Fruit fly (Drosophila melanogaster) whole organism, embryonic: Measurements from ENCODE around the gene Desat1.

Experiments used
- CG11398 ChIP-seq: fragments of 200-800 bp; sonication (Bioruptor generic); optimal IDR thresholded peaks from 2 replicates; lab custom pipeline; 2016; ENCODE audit warnings: missing biosample characterization, missing genetic modification characterization
- CG12391 ChIP-seq: fragments of 200-800 bp; sonication (Bioruptor generic); optimal IDR thresholded peaks from 3 replicates; lab custom pipeline; 2018; ENCODE audit warnings: missing biosample characterization, mild to moderate bottlenecking, missing genetic modification characterization, moderate library complexity
- CG12659 ChIP-seq: fragments of 200-800 bp; sonication (Bioruptor generic); optimal IDR thresholded peaks from 3 replicates; lab custom pipeline; 2017; ENCODE audit warnings: mild to moderate bottlenecking, missing biosample characterization, missing genetic modification reagents, missing genetic modification characterization
- CG13624 ChIP-seq: fragments of 200-800 bp; sonication (Bioruptor generic); optimal IDR thresholded peaks from 2 replicates; lab custom pipeline; 2016; ENCODE audit warnings: missing biosample characterization, missing genetic modification characterization
- CG15011 ChIP-seq: fragments of 200-800 bp; sonication (Bioruptor generic); optimal IDR thresholded peaks from 3 replicates; lab custom pipeline; 2018; ENCODE audit warnings: missing biosample characterization, mild to moderate bottlenecking, missing genetic modification characterization
- CG1529 ChIP-seq: fragments of 200-800 bp; sonication (Bioruptor generic); optimal IDR thresholded peaks from 3 replicates; lab custom pipeline; 2018; ENCODE audit warnings: missing biosample characterization, missing genetic modification characterization
- CG18619 ChIP-seq: fragments of 200-800 bp; sonication (Bioruptor generic); optimal IDR thresholded peaks from 3 replicates; lab custom pipeline; 2017; ENCODE audit warnings: missing biosample characterization, mild to moderate bottlenecking, missing genetic modification characterization
- CG2120 ChIP-seq: fragments of 200-800 bp; sonication (Bioruptor generic); optimal IDR thresholded peaks from 3 replicates; lab custom pipeline; 2016; ENCODE audit warnings: missing biosample characterization, missing genetic modification characterization
- CG2875 ChIP-seq: fragments of 200-800 bp; sonication (Bioruptor generic); optimal IDR thresholded peaks from 2 replicates; lab custom pipeline; 2017; ENCODE audit warnings: missing biosample characterization, mild to moderate bottlenecking, missing genetic modification characterization, missing genetic modification reagents
- CG32767 ChIP-seq: fragments of 200-800 bp; sonication (Bioruptor generic); IDR thresholded peaks from 2 replicates; pipeline ENCODE4 v1.3.6; 2022; ENCODE audit warnings: missing biosample characterization, missing genetic modification characterization
- CG33213 ChIP-seq: fragments of 200-800 bp; sonication (Bioruptor generic); optimal IDR thresholded peaks from 3 replicates; lab custom pipeline; 2016; ENCODE audit warnings: missing biosample characterization, missing genetic modification characterization
- CG3726 ChIP-seq: fragments of 200-800 bp; sonication (Bioruptor generic); IDR thresholded peaks from 3 replicates; pipeline ENCODE4, ENCODE4 v1.3.6; 2022; ENCODE audit warnings: missing biosample characterization, missing genetic modification characterization
- CG3847 ChIP-seq: fragments of 200-800 bp; sonication (Bioruptor generic); IDR thresholded peaks from 2 replicates; pipeline ENCODE4 v1.3.6; 2022; ENCODE audit warnings: missing biosample characterization, missing genetic modification characterization
- CG6254 ChIP-seq: fragments of 200-800 bp; sonication (Bioruptor generic); optimal IDR thresholded peaks from 3 replicates; lab custom pipeline; 2017; ENCODE audit warnings: mild to moderate bottlenecking, missing biosample characterization, missing genetic modification reagents, missing genetic modification characterization
- CG7786 ChIP-seq: fragments of 200-800 bp; sonication (Bioruptor generic); optimal IDR thresholded peaks from 2 replicates; lab custom pipeline; 2016; ENCODE audit warnings: missing biosample characterization, missing genetic modification characterization
- CG7928 ChIP-seq: fragments of 200-800 bp; sonication (Bioruptor generic); optimal IDR thresholded peaks from 2 replicates; lab custom pipeline; 2017; ENCODE audit warnings: missing biosample characterization, mild to moderate bottlenecking, missing genetic modification characterization
- CG8359 ChIP-seq: fragments of 200-800 bp; sonication (Bioruptor generic); optimal IDR thresholded peaks from 2 replicates; lab custom pipeline; 2017; ENCODE audit warnings: missing biosample characterization, mild to moderate bottlenecking, missing genetic modification characterization, borderline replicate concordance
- CG8944 ChIP-seq: fragments of 200-800 bp; sonication (Bioruptor generic); optimal IDR thresholded peaks from 3 replicates; lab custom pipeline; 2016; ENCODE audit warnings: missing biosample characterization, missing genetic modification characterization
- CG9797 ChIP-seq: fragments of 200-800 bp; sonication (Bioruptor generic); optimal IDR thresholded peaks from 3 replicates; lab custom pipeline; 2018; ENCODE audit warnings: missing biosample characterization, mild to moderate bottlenecking, missing genetic modification characterization
- CG9932 ChIP-seq: fragments of 200-800 bp; sonication (Bioruptor generic); IDR thresholded peaks from 2 replicates; pipeline ENCODE4 v1.3.6; 2022; ENCODE audit warnings: missing biosample characterization, missing genetic modification characterization
- Dek ChIP-seq: fragments of 200-800 bp; sonication (Bioruptor generic); optimal IDR thresholded peaks from 3 replicates; lab custom pipeline; 2019; ENCODE audit warnings: missing biosample characterization, mild to moderate bottlenecking, missing genetic modification characterization, moderate library complexity
- Dref ChIP-seq: fragments of 200-800 bp; sonication (Bioruptor generic); IDR thresholded peaks from 2 replicates; pipeline ENCODE4 v1.3.6; 2022; ENCODE audit warnings: missing biosample characterization, missing genetic modification characterization
- E2f2 ChIP-seq: fragments of 200-800 bp; sonication (Bioruptor generic); IDR thresholded peaks from 2 replicates; pipeline ENCODE4 v1.3.6; 2022; ENCODE audit warnings: missing biosample characterization, missing genetic modification characterization
- Ets65A ChIP-seq: fragments of 200-800 bp; sonication (Bioruptor generic); peaks from one replicate; lab custom pipeline; 2016; ENCODE audit warnings: missing biosample characterization, missing genetic modification characterization
- Ets97D ChIP-seq: fragments of 200-800 bp; sonication (Bioruptor generic); optimal IDR thresholded peaks from 3 replicates; lab custom pipeline; 2016; ENCODE audit warnings: missing biosample characterization, missing genetic modification characterization
- Fer1 ChIP-seq: fragments of 200-800 bp; sonication (Bioruptor generic); optimal IDR thresholded peaks from 2 replicates; lab custom pipeline; 2017; ENCODE audit warnings: missing biosample characterization, mild to moderate bottlenecking, missing genetic modification characterization
- GATAe ChIP-seq: fragments of 200-800 bp; sonication (Bioruptor generic); conservative IDR thresholded peaks from 2 replicates; pipeline ENCODE4 v1.3.6; 2022; ENCODE audit warnings: missing biosample characterization, missing genetic modification characterization
- Hand ChIP-seq: fragments of 200-800 bp; sonication (Bioruptor generic); optimal IDR thresholded peaks from 2 replicates; lab custom pipeline; 2017; ENCODE audit warnings: mild to moderate bottlenecking, missing biosample characterization, missing genetic modification reagents, missing genetic modification characterization
- HmgZ ChIP-seq: fragments of 200-800 bp; sonication (Bioruptor generic); optimal IDR thresholded peaks from 2 replicates; lab custom pipeline; 2018; ENCODE audit warnings: missing biosample characterization, mild to moderate bottlenecking, missing genetic modification characterization
- Lpt ChIP-seq: fragments of >200 bp; optimal IDR thresholded peaks from 2 replicates; lab custom pipeline; 2018; ENCODE audit warnings: missing biosample characterization, missing genetic modification characterization
- Med ChIP-seq: fragments of 200-800 bp; sonication (Bioruptor generic); peaks from one replicate; lab custom pipeline; 2016; ENCODE audit warnings: missing biosample characterization, missing genetic modification characterization, mild to moderate bottlenecking, inconsistent platforms, moderate library complexity
- Myb ChIP-seq: fragments of 200-800 bp; sonication (Bioruptor generic); optimal IDR thresholded peaks from 2 replicates; lab custom pipeline; 2016; ENCODE audit warnings: missing biosample characterization, missing genetic modification characterization
- Oaz ChIP-seq: fragments of 200-800 bp; sonication (Bioruptor generic); IDR thresholded peaks from 2 replicates; pipeline ENCODE4 v1.3.6; 2022; ENCODE audit warnings: missing biosample characterization, missing genetic modification characterization
- Sin3A ChIP-seq: fragments of >200 bp; optimal IDR thresholded peaks from 2 replicates; lab custom pipeline; 2018
- YL-1 ChIP-seq: fragments of 200-800 bp; sonication (Bioruptor generic); optimal IDR thresholded peaks from 3 replicates; lab custom pipeline; 2017; ENCODE audit warnings: missing biosample characterization, mild to moderate bottlenecking, missing genetic modification characterization
- al ChIP-seq: fragments of 200-800 bp; sonication (Bioruptor generic); IDR thresholded peaks from 2 replicates; pipeline ENCODE4 v1.3.6; 2022; ENCODE audit warnings: missing biosample characterization, missing genetic modification characterization
- bab2 ChIP-seq: fragments of 200-800 bp; sonication (Bioruptor generic); optimal IDR thresholded peaks from 2 replicates; lab custom pipeline; 2016; ENCODE audit warnings: missing biosample characterization, missing genetic modification characterization
- br ChIP-seq: fragments of >200 bp; optimal IDR thresholded peaks from 2 replicates; lab custom pipeline; 2017
- dpn ChIP-seq, 2 experiments: fragments of 200-800 bp; sonication (Bioruptor generic); optimal IDR thresholded peaks; 3 replicates each; lab custom pipeline; 2016; ENCODE audit warnings: missing biosample characterization in 2 of 2, missing genetic modification characterization in 2 of 2
- gro ChIP-seq: fragments of 200-800 bp; sonication (Bioruptor generic); optimal IDR thresholded peaks from 2 replicates; lab custom pipeline; 2016; ENCODE audit warnings: missing biosample characterization, missing genetic modification characterization
- jigr1 ChIP-seq: fragments of 200-800 bp; sonication (Bioruptor generic); IDR thresholded peaks from 3 replicates; pipeline ENCODE4 v1.3.6; 2022; ENCODE audit warnings: missing biosample characterization, missing genetic modification characterization
- jumu ChIP-seq: fragments of 200-800 bp; sonication (Bioruptor generic); optimal IDR thresholded peaks from 3 replicates; lab custom pipeline; 2016; ENCODE audit warnings: missing biosample characterization, missing genetic modification characterization
- nmo ChIP-seq: fragments of 200-800 bp; sonication (Bioruptor generic); optimal IDR thresholded peaks from 2 replicates; lab custom pipeline; 2018; ENCODE audit warnings: missing biosample characterization, mild to moderate bottlenecking, missing genetic modification characterization, moderate library complexity
- onecut ChIP-seq: fragments of 200-800 bp; sonication (Bioruptor generic); IDR thresholded peaks from 2 replicates; pipeline ENCODE4 v1.3.6; 2022; ENCODE audit warnings: missing biosample characterization, missing genetic modification characterization
- so ChIP-seq: fragments of 200-800 bp; sonication (Bioruptor generic); IDR thresholded peaks from 3 replicates; pipeline ENCODE4 v1.3.6; 2022; ENCODE audit warnings: missing biosample characterization, missing genetic modification characterization
- sr ChIP-seq: fragments of 200-800 bp; sonication (Bioruptor generic); IDR thresholded peaks from 3 replicates; pipeline ENCODE4 v1.3.6; 2022; ENCODE audit warnings: missing biosample characterization, missing genetic modification characterization
- stwl ChIP-seq: fragments of 200-800 bp; sonication (Bioruptor generic); optimal IDR thresholded peaks from 3 replicates; lab custom pipeline; 2018; ENCODE audit warnings: missing biosample characterization, mild to moderate bottlenecking, missing genetic modification characterization, moderate library complexity
- tll ChIP-seq, 2 experiments: fragments of 200-800 bp in 1 of 2; fragments of >200 bp in 1 of 2; sonication (Bioruptor generic) in 1 of 2; optimal IDR thresholded peaks; 2 replicates each; lab custom pipeline; 2017 to 2019; ENCODE audit warnings: missing biosample characterization in 2 of 2, missing genetic modification characterization in 2 of 2, mild to moderate bottlenecking in 1 of 2, moderate library complexity in 1 of 2
- tna ChIP-seq: fragments of 200-800 bp; sonication (Bioruptor generic); IDR thresholded peaks from 2 replicates; pipeline ENCODE4 v1.3.6; 2022; ENCODE audit warnings: missing biosample characterization, missing genetic modification characterization; ENCODE audit not compliant: partially characterized antibody
- tx ChIP-seq: fragments of 200-800 bp; sonication (Bioruptor generic); optimal IDR thresholded peaks from 2 replicates; lab custom pipeline; 2016; ENCODE audit warnings: missing biosample characterization, missing genetic modification characterization
- zen2 ChIP-seq: fragments of 200-800 bp; sonication (Bioruptor generic); IDR thresholded peaks from 3 replicates; pipeline ENCODE4 v1.3.6; 2022; ENCODE audit warnings: missing biosample characterization, missing genetic modification characterization; ENCODE audit not compliant: partially characterized antibody

Gene Desat1

DNA sequence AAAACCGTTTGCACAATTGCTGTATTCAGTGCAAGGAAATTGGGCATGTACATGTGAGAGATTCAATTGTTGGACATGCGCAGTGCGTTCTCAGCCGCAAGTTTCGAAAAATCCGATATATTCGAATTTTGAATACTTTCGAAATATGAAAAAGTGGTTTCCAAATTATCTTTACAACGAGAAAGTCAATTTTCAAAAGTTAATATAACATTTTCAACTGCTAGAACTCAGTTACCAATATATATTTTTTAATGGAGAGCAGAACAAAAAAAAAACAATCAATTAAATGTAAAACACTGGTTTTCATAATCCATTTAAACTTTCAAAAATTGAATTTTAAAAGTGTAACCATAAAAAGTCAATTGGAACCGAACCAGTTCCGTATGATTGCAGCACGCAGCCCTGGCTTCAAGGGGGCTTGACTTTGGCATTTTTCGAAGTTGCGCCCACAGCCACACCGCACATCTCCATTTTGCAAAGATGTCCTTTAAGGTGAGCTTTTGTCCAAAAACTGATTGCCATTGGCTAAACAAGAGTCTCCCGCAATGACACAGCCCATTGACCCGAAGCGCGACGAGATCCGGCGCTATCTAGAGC lies 16.9 kb upstream of the Desat1 start, which contains the start of the genes Scgbeta and CG17202 (continued):
- TF ChIP-seq stwl (tag; lab: Kevin White, UChicago): peak; percentile 41
- TF ChIP-seq CG3847 (GFP tag; lab: Robert Waterston, UW): peak; percentile 39; the same call in 1 of the 2 replicates
- TF ChIP-seq CG6254: no peak
- TF ChIP-seq CG7786 (GFP tag; lab: Kevin White, UChicago): peak; percentile 3
- TF ChIP-seq Hand (GFP tag; lab: Kevin White, UChicago): no peak
- peak; percentile 10 for TF ChIP-seq Fer1 (GFP tag; lab: Kevin White, UChicago)
- peak; percentile 44 for TF ChIP-seq CG12659
- TF ChIP-seq CG13624 (GFP tag; lab: Kevin White, UChicago): peak; percentile 30
- TF ChIP-seq onecut (GFP tag; lab: Robert Waterston, UW): peak; percentile 29
- TF ChIP-seq YL-1 (GFP tag; lab: Kevin White, UChicago): peak; percentile 59
- peak in 1 of 2 experiments; percentile 44 for TF ChIP-seq tll (GFP tag; optimal IDR thresholded peaks at IDR 0.05; lab: Kevin White, UChicago)
- peak; percentile 56 for TF ChIP-seq CG9932
- TF ChIP-seq CG3726 (GFP tag; lab: Robert Waterston, UW): no peak
- peak; percentile 45; the same call in 1 of the 2 replicates for TF ChIP-seq Dref (GFP tag; lab: Robert Waterston, UW)
- peak; percentile 2 for TF ChIP-seq CG11398 (GFP tag; lab: Kevin White, UChicago)
- TF ChIP-seq Ets97D (GFP tag; lab: Kevin White, UChicago): peak; percentile 65
- 0 out of 3 replicates have a peak, but pooled peaks have one; percentile 35 for TF ChIP-seq so (GFP tag; lab: Robert Waterston, UW)
- TF ChIP-seq CG2120 (GFP tag; lab: Kevin White, UChicago): peak; percentile 59
- TF ChIP-seq dpn (GFP tag; optimal IDR thresholded peaks at IDR 0.05; lab: Kevin White, UChicago): peak in 1 of 2 experiments; percentile 17
- peak; percentile 7 for TF ChIP-seq bab2
- TF ChIP-seq CG18619 (GFP tag; lab: Kevin White, UChicago): peak; percentile 20
- TF ChIP-seq tx (GFP tag; lab: Kevin White, UChicago): no peak
- peak; percentile 85 for TF ChIP-seq Myb (GFP tag; lab: Kevin White, UChicago)
- peak; percentile 67 for TF ChIP-seq CG33213 (GFP tag; lab: Kevin White, UChicago)
- peak; percentile 79 for TF ChIP-seq CG9797 (GFP tag; lab: Kevin White, UChicago)
- TF ChIP-seq Sin3A (lab: Kevin White, UChicago): peak; percentile 59
- peak; percentile 96 for TF ChIP-seq CG7928 (GFP tag; lab: Kevin White, UChicago)
- TF ChIP-seq Dek (tag; lab: Kevin White, UChicago): peak; percentile 32
- TF ChIP-seq CG32767 (GFP tag; lab: Robert Waterston, UW): 0 out of 2 replicates have a peak, but pooled peaks have one; percentile 12
- no peak for TF ChIP-seq br (lab: Kevin White, UChicago)
- TF ChIP-seq gro (GFP tag; lab: Kevin White, UChicago): peak; percentile 42
- no peak for TF ChIP-seq CG2875 (GFP tag; lab: Kevin White, UChicago)
- peak; percentile 25 for TF ChIP-seq CG8944 (GFP tag; lab: Kevin White, UChicago)
- TF ChIP-seq CG12391 (tag; lab: Kevin White, UChicago): peak; percentile 60
- peak; percentile 62 for TF ChIP-seq HmgZ (tag; lab: Kevin White, UChicago)

DNA sequence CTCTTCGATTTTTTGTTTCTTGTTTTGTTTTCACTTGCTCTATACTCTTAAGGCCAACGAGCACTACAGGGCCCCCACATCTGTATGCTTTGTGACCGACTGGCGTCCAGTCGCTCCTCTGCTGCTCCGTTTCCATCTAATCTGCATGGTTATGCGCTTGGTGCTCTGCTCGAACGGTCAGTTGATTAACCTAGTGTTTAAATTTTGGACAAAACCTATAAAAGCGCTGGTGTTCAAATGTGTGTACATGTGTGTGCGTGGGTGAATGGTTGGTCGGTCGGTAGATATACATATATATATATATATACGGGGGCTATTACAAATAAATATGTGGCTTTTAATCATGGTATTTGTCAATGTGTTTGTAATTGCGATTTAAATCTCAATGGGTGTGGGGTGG lies 15.4 kb upstream of the Desat1 start:
- TF ChIP-seq al (no peak), CG8359 (GFP tag; lab: Kevin White, UChicago) (no peak), GATAe (GFP tag; lab: Robert Waterston, UW) (no peak), CG1529 (GFP tag; lab: Kevin White, UChicago) (no peak), Oaz (no peak), Med (GFP tag; lab: Kevin White, UChicago) (peak; percentile 30), Lpt (GFP tag; lab: Kevin White, UChicago) (no peak), nmo (GFP tag; lab: Kevin White, UChicago) (no peak), jigr1 (no peak), sr (peak; percentile 8; the same call in 1 of the 3 replicates), zen2 (no peak), CG9797 (GFP tag; lab: Kevin White, UChicago) (no peak), tna (no peak), jumu (GFP tag; lab: Kevin White, UChicago) (no peak), Ets65A (peak; percentile 44), E2f2 (GFP tag; lab: Robert Waterston, UW) (no peak), CG15011 (GFP tag; lab: Kevin White, UChicago) (no peak)
